Worm (Caenorhabditis elegans): ENCODE results near the gene T07F8.1.

T07F8.1 gene

ce11 chrII:7187110-7187509, 38.9 kb downstream of the T07F8.1 start, which contains the start of gene C27H5.6:
TSS of gene C27H5.6 (minus strand) at chrII:7187210.
- TF ChIP-seq nhr-237 (tag; optimal IDR thresholded peaks at IDR 0.05) (no peak), nhr-21 (tag; optimal IDR thresholded peaks at IDR 0.05) (no peak), nhr-23 (tag; optimal IDR thresholded peaks at IDR 0.05) (no peak), skn-1 (tag; optimal IDR thresholded peaks at IDR 0.05) (no peak), mbf-1 (tag; optimal IDR thresholded peaks at IDR 0.05) (no peak), elt-3 (tag; optimal IDR thresholded peaks at IDR 0.05) (no peak), lin-13 (GFP tag; optimal IDR thresholded peaks at IDR 0.05) (no peak), snpc-4 (tag; optimal IDR thresholded peaks at IDR 0.05) (no peak), ZK546.5 (tag; optimal IDR thresholded peaks at IDR 0.05) (no peak), Y55F3AM.14 (GFP tag; optimal IDR thresholded peaks at IDR 0.05) (no peak), R02D3.7 (tag; optimal IDR thresholded peaks at IDR 0.05) (no peak), mdl-1 (tag; optimal IDR thresholded peaks at IDR 0.05) (no peak), unc-55 (GFP tag; optimal IDR thresholded peaks at IDR 0.05) (no peak), unc-62 (GFP tag; optimal IDR thresholded peaks at IDR 0.05) (no peak)

- TF ChIP-seq zag-1 (tag; optimal IDR thresholded peaks at IDR 0.05) (no peak), nhr-11 (tag; optimal IDR thresholded peaks at IDR 0.05) (no peak), crh-2 (tag; optimal IDR thresholded peaks at IDR 0.05) (no peak), blmp-1 (tag; optimal IDR thresholded peaks at IDR 0.05; ENCODE audit: insufficient read depth) (no peak), dmd-4 (tag; optimal IDR thresholded peaks at IDR 0.05) (no peak)
Observed at ce11 chrII:7189120-7189519, 40.9 kb downstream of the T07F8.1 start, which contains the start of gene E04F6.4. TSS of gene E04F6.4 (plus strand) at chrII:7189420.

ce11 chrII:7195541-7195940, 47.3 kb downstream of the T07F8.1 start, which contains the start of gene acdh-12:
TSS of gene acdh-12 (minus strand) at chrII:7195641.
- TF ChIP-seq unc-55 (GFP tag; optimal IDR thresholded peaks at IDR 0.05) (no peak), sem-4 (tag; optimal IDR thresholded peaks at IDR 0.05) (no peak), nhr-25 (tag; optimal IDR thresholded peaks at IDR 0.05) (no peak), lin-13 (GFP tag; optimal IDR thresholded peaks at IDR 0.05) (no peak), nhr-23 (tag; optimal IDR thresholded peaks at IDR 0.05) (no peak), lin-11 (tag; optimal IDR thresholded peaks at IDR 0.05) (no peak), peb-1 (tag; optimal IDR thresholded peaks at IDR 0.05) (no peak), nhr-12 (tag; optimal IDR thresholded peaks at IDR 0.05) (no peak), elt-1 (tag; optimal IDR thresholded peaks at IDR 0.05) (no peak), ama-1 (optimal IDR thresholded peaks at IDR 0.05) (no peak), Y55F3AM.14 (GFP tag; optimal IDR thresholded peaks at IDR 0.05) (no peak), ztf-1 (GFP tag; conservative IDR thresholded peaks at IDR 0.05) (no peak), C34F6.9 (tag; optimal IDR thresholded peaks at IDR 0.05) (no peak), skn-1 (tag; optimal IDR thresholded peaks at IDR 0.05) (no peak), ceh-82 (tag; optimal IDR thresholded peaks at IDR 0.05) (no peak), ztf-4 (tag; optimal IDR thresholded peaks at IDR 0.05) (no peak), egl-27 (tag; optimal IDR thresholded peaks at IDR 0.05) (no peak)

ce11 chrII:7196040-7196439, 47.8 kb downstream of the T07F8.1 start, which contains the start of gene maoc-1:
TSS of gene maoc-1 (plus strand) at chrII:7196276.
- peak; percentile 25 for TF ChIP-seq fos-1 (tag; optimal IDR thresholded peaks at IDR 0.05)
- peak; percentile 13 for TF ChIP-seq sma-9 (GFP tag; optimal IDR thresholded peaks at IDR 0.05)
- no peak for TF ChIP-seq sma-9 (tag; optimal IDR thresholded peaks at IDR 0.05)
- TF ChIP-seq mab-5 (tag; optimal IDR thresholded peaks at IDR 0.05): no peak

ce11 chrII:7197434-7197833, 49.2 kb downstream of the T07F8.1 start:
- TF ChIP-seq peb-1 (tag; optimal IDR thresholded peaks at IDR 0.05): no peak
- no peak for TF ChIP-seq aly-2 (tag; optimal IDR thresholded peaks at IDR 0.05)
- no peak for TF ChIP-seq lsy-2 (tag; optimal IDR thresholded peaks at IDR 0.05)
- peak; percentile 32 for TF ChIP-seq crh-2 (tag; optimal IDR thresholded peaks at IDR 0.05)
- TF ChIP-seq mbf-1 (tag; optimal IDR thresholded peaks at IDR 0.05): no peak
- no peak for TF ChIP-seq ztf-1 (GFP tag; conservative IDR thresholded peaks at IDR 0.05)
- no peak for TF ChIP-seq alr-1 (tag; optimal IDR thresholded peaks at IDR 0.05)
- TF ChIP-seq mab-5 (tag; optimal IDR thresholded peaks at IDR 0.05): no peak

Measured in whole organism, L2 larva.